Worm (Caenorhabditis elegans): Measurements from ENCODE around the gene T05C1.5.

Gene T05C1.5

DNA sequence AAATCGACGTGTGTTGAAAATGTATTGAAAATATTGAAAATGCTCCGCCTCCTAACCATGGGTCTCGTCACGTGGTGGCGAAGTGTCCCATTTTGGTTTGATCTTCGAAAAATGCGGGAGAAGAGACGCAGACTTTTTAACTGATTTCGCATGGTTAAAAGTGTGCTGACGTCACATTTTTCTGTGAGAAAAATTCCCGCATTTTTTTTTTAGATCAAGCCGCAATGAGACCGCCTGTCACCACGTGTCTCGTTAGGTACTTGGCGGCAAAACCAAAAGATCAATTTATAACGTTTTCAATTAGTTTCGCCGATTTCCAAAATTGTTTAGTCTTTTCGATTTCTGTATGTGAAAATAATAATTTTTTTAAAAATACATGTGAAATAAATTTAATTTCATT, 34.6 kb upstream of the T05C1.5 start:
- TF ChIP-seq chd-7 (tag; optimal IDR thresholded peaks at IDR 0.05) (no peak), ceh-40 (GFP tag; IDR thresholded peaks at IDR 0.05) (no peak), ama-1 (optimal IDR thresholded peaks at IDR 0.05) (no peak), ama-1 (GFP tag; optimal IDR thresholded peaks at IDR 0.05) (no peak), madf-6 (GFP tag; IDR thresholded peaks at IDR 0.05) (peak; percentile 81), ztf-22 (GFP tag; optimal IDR thresholded peaks at IDR 0.05) (no peak), efl-1 (GFP tag; optimal IDR thresholded peaks at IDR 0.05) (peak; percentile 59), xnd-1 (tag; optimal IDR thresholded peaks at IDR 0.05) (peak; percentile 41), F10E7.11 (tag; optimal IDR thresholded peaks at IDR 0.05) (no peak), ceh-100 (GFP tag; IDR thresholded peaks at IDR 0.05) (no peak), snpc-1.1 (tag; optimal IDR thresholded peaks at IDR 0.05; ENCODE audit: insufficient read depth) (no peak), madf-8 (GFP tag; conservative IDR thresholded peaks at IDR 0.05) (peak; percentile 62), mel-28 (tag; optimal IDR thresholded peaks at IDR 0.05; ENCODE audit: borderline replicate concordance) (no peak), ceh-91 (GFP tag; IDR thresholded peaks at IDR 0.05) (0 out of 2 replicates have a peak, but pooled peaks have one; percentile 11)

ce11 chrII:4523122-4523672, 32.6 kb upstream of the T05C1.5 start, which contains the start of the genes B0304.4 and B0304.2:
TSS of gene B0304.4 (minus strand) at chrII:4523222.
TSS of gene B0304.2 (plus strand) at chrII:4523622.
- TF ChIP-seq madf-6 (GFP tag; IDR thresholded peaks at IDR 0.05) (no peak), lsl-1 (GFP tag; optimal IDR thresholded peaks at IDR 0.05) (peak; percentile 86)

- TF ChIP-seq lin-35 (GFP tag; optimal IDR thresholded peaks at IDR 0.05), result no peak
- no peak for TF ChIP-seq hrde-1 (tag; optimal IDR thresholded peaks at IDR 0.05; ENCODE audit: borderline replicate concordance)
- TF ChIP-seq chd-7 (tag; optimal IDR thresholded peaks at IDR 0.05), result no peak
- TF ChIP-seq ceh-100 (GFP tag; IDR thresholded peaks at IDR 0.05), result no peak
- TF ChIP-seq zfh-2 (GFP tag; conservative IDR thresholded peaks at IDR 0.05), result 0 out of 2 replicates have a peak, but pooled peaks have one; percentile 4
Measured at ce11 chrII:4519976-4520594, 29.5 kb upstream of the T05C1.5 start.

- no peak for TF ChIP-seq ztf-18 (tag; optimal IDR thresholded peaks at IDR 0.05)
- TF ChIP-seq ama-1 (optimal IDR thresholded peaks at IDR 0.05), result no peak
- no peak for TF ChIP-seq ama-1 (GFP tag; optimal IDR thresholded peaks at IDR 0.05)
- no peak for TF ChIP-seq Y56A3A.18 (GFP tag; IDR thresholded peaks at IDR 0.05)
- no peak for TF ChIP-seq ccch-3 (GFP tag; optimal IDR thresholded peaks at IDR 0.05)
- TF ChIP-seq ceh-91 (GFP tag; IDR thresholded peaks at IDR 0.05), result no peak
- TF ChIP-seq F10E7.11 (tag; optimal IDR thresholded peaks at IDR 0.05), result no peak
- peak; percentile 3 for TF ChIP-seq K12H6.12 (tag; optimal IDR thresholded peaks at IDR 0.05)
- TF ChIP-seq lsl-1 (GFP tag; optimal IDR thresholded peaks at IDR 0.05), result no peak
Measured at ce11 chrII:4518300-4518907, 27.8 kb upstream of the T05C1.5 start, which contains the start of gene hlh-1. TSS of gene hlh-1 (plus strand) at chrII:4518574.

ce11 chrII:4517254-4517653, 26.6 kb upstream of the T05C1.5 start:
- TF ChIP-seq ceh-100 (GFP tag; IDR thresholded peaks at IDR 0.05), result no peak
- TF ChIP-seq B0261.1 (tag; optimal IDR thresholded peaks at IDR 0.05), result no peak
- TF ChIP-seq ceh-91 (GFP tag; IDR thresholded peaks at IDR 0.05), result no peak
- TF ChIP-seq nfya-1 (tag; optimal IDR thresholded peaks at IDR 0.05; ENCODE audit: borderline replicate concordance, insufficient read depth), result no peak
- no peak for TF ChIP-seq lin-26 (GFP tag; IDR thresholded peaks at IDR 0.05)
- TF ChIP-seq zim-3 (tag; optimal IDR thresholded peaks at IDR 0.05), result no peak
- no peak for TF ChIP-seq sdz-38 (tag; optimal IDR thresholded peaks at IDR 0.05)
- TF ChIP-seq rec-8 (tag; optimal IDR thresholded peaks at IDR 0.05), result no peak

Data from whole organism, young adult.